Fruit fly (Drosophila melanogaster) whole organism, embryonic: ENCODE data around the gene fry.

Experiments used
- Adf1 ChIP-seq: fragments of 200-800 bp; sonication (Bioruptor generic); IDR thresholded peaks from 2 replicates; pipeline ENCODE4 v1.3.6; 2022; ENCODE audit warnings: missing biosample characterization, missing genetic modification characterization
- Atf-2 ChIP-seq: fragments of 200-800 bp; sonication (Bioruptor generic); optimal IDR thresholded peaks from 2 replicates; lab custom pipeline; 2016; ENCODE audit warnings: missing biosample characterization, missing genetic modification characterization
- BtbVII ChIP-seq: fragments of 200-800 bp; sonication (Bioruptor generic); optimal IDR thresholded peaks from 3 replicates; lab custom pipeline; 2017; ENCODE audit warnings: missing biosample characterization, mild to moderate bottlenecking, missing genetic modification characterization
- C15 ChIP-seq: fragments of 200-800 bp; sonication (Bioruptor generic); IDR thresholded peaks from 3 replicates; pipeline ENCODE4 v1.3.6; 2022; ENCODE audit warnings: missing biosample characterization, missing genetic modification characterization
- CG10274 ChIP-seq: fragments of 200-800 bp; sonication (Bioruptor generic); optimal IDR thresholded peaks from 3 replicates; lab custom pipeline; 2017; ENCODE audit warnings: missing biosample characterization, mild to moderate bottlenecking, missing genetic modification characterization
- CG10565 ChIP-seq: fragments of 200-800 bp; sonication (Bioruptor generic); optimal IDR thresholded peaks from 3 replicates; lab custom pipeline; 2016; ENCODE audit warnings: missing biosample characterization, mild to moderate bottlenecking, missing genetic modification characterization
- CG10979 ChIP-seq: fragments of 200-800 bp; sonication (Bioruptor generic); optimal IDR thresholded peaks from 2 replicates; lab custom pipeline; 2018; ENCODE audit warnings: missing biosample characterization, mild to moderate bottlenecking, missing genetic modification characterization, moderate library complexity
- CG11247 ChIP-seq: fragments of 200-800 bp; sonication (Bioruptor generic); IDR thresholded peaks from 2 replicates; pipeline ENCODE4 v1.3.6; 2022; ENCODE audit warnings: missing biosample characterization, missing genetic modification characterization
- CG11398 ChIP-seq: fragments of 200-800 bp; sonication (Bioruptor generic); optimal IDR thresholded peaks from 2 replicates; lab custom pipeline; 2016; ENCODE audit warnings: missing biosample characterization, missing genetic modification characterization
- CG12659 ChIP-seq: fragments of 200-800 bp; sonication (Bioruptor generic); optimal IDR thresholded peaks from 3 replicates; lab custom pipeline; 2017; ENCODE audit warnings: mild to moderate bottlenecking, missing biosample characterization, missing genetic modification reagents, missing genetic modification characterization
- CG12744 ChIP-seq: fragments of 200-800 bp; sonication (Bioruptor generic); optimal IDR thresholded peaks from 2 replicates; lab custom pipeline; 2016; ENCODE audit warnings: missing biosample characterization, missing genetic modification characterization
- CG17912 ChIP-seq: fragments of 200-800 bp; sonication (Bioruptor generic); optimal IDR thresholded peaks from 2 replicates; lab custom pipeline; 2018; ENCODE audit warnings: missing biosample characterization, mild to moderate bottlenecking, missing genetic modification characterization
- CG30020 ChIP-seq: fragments of 200-800 bp; optimal IDR thresholded peaks from 2 replicates; lab custom pipeline; 2019; ENCODE audit warnings: missing biosample characterization, mild to moderate bottlenecking, missing genetic modification characterization, moderate library complexity
- CG31365 ChIP-seq: fragments of 200-800 bp; sonication (Bioruptor generic); optimal IDR thresholded peaks from 2 replicates; lab custom pipeline; 2018; ENCODE audit warnings: missing biosample characterization, mild to moderate bottlenecking, missing genetic modification characterization
- CG32532 ChIP-seq: fragments of 200-800 bp; sonication (Bioruptor generic); IDR thresholded peaks from 2 replicates; pipeline ENCODE4 v1.3.6; 2022; ENCODE audit warnings: missing biosample characterization, missing genetic modification characterization
- CG5180 ChIP-seq: fragments of 200-800 bp; sonication (Bioruptor generic); optimal IDR thresholded peaks from 3 replicates; lab custom pipeline; 2017; ENCODE audit warnings: missing biosample characterization, missing genetic modification characterization, mild to moderate bottlenecking, moderate library complexity, missing genetic modification reagents
- CG5953 ChIP-seq: fragments of 200-800 bp; sonication (Bioruptor generic); IDR thresholded peaks from 2 replicates; pipeline ENCODE4 v1.3.6; 2022; ENCODE audit warnings: missing biosample characterization, missing genetic modification characterization
- CG6654 ChIP-seq: fragments of 200-800 bp; sonication (Bioruptor generic); optimal IDR thresholded peaks from 2 replicates; lab custom pipeline; 2017; ENCODE audit warnings: missing biosample characterization, mild to moderate bottlenecking, missing genetic modification characterization
- CG8924 ChIP-seq: fragments of 200-800 bp; optimal IDR thresholded peaks from 3 replicates; lab custom pipeline; 2019; ENCODE audit warnings: missing biosample characterization, mild to moderate bottlenecking, missing genetic modification characterization, moderate library complexity
- CG9215 ChIP-seq: fragments of 200-800 bp; sonication (Bioruptor generic); IDR thresholded peaks from 2 replicates; pipeline ENCODE4 v1.3.6; 2022; ENCODE audit warnings: missing biosample characterization, missing genetic modification characterization
- CoRest ChIP-seq: fragments of 200-800 bp; sonication (Bioruptor generic); optimal IDR thresholded peaks from 3 replicates; lab custom pipeline; 2018; ENCODE audit warnings: missing biosample characterization, mild to moderate bottlenecking, missing genetic modification characterization, moderate library complexity
- D19A ChIP-seq: fragments of 200-800 bp; optimal IDR thresholded peaks from 3 replicates; lab custom pipeline; 2019; ENCODE audit warnings: missing biosample characterization, mild to moderate bottlenecking, missing genetic modification characterization, moderate library complexity
- D19B ChIP-seq: fragments of 200-800 bp; sonication (Bioruptor generic); optimal IDR thresholded peaks from 2 replicates; lab custom pipeline; 2017; ENCODE audit warnings: missing biosample characterization, mild to moderate bottlenecking, missing genetic modification characterization
- Dad ChIP-seq: fragments of 200-800 bp; sonication (Bioruptor generic); optimal IDR thresholded peaks from 3 replicates; lab custom pipeline; 2016; ENCODE audit warnings: missing biosample characterization, missing genetic modification characterization
- Drgx ChIP-seq: fragments of 200-800 bp; sonication (Bioruptor generic); IDR thresholded peaks from 2 replicates; pipeline ENCODE4 v1.3.6; 2022; ENCODE audit warnings: missing biosample characterization, missing genetic modification characterization
- Ets65A ChIP-seq: fragments of 200-800 bp; sonication (Bioruptor generic); peaks from one replicate; lab custom pipeline; 2016; ENCODE audit warnings: missing biosample characterization, missing genetic modification characterization
- HLH3B ChIP-seq: fragments of 200-800 bp; sonication (Bioruptor generic); IDR thresholded peaks from 2 replicates; pipeline ENCODE4 v1.3.6; 2022; ENCODE audit warnings: missing biosample characterization, missing genetic modification characterization
- MBD-R2 ChIP-seq: fragments of 200-800 bp; sonication (Bioruptor generic); IDR thresholded peaks from 2 replicates; pipeline ENCODE4 v1.3.6; 2022; ENCODE audit warnings: missing biosample characterization, missing genetic modification characterization
- MESR4 ChIP-seq: fragments of 200-800 bp; sonication (Bioruptor generic); optimal IDR thresholded peaks from 2 replicates; lab custom pipeline; 2018; ENCODE audit warnings: missing biosample characterization, mild to moderate bottlenecking, missing genetic modification characterization, moderate library complexity
- Oli ChIP-seq: fragments of 200-800 bp; sonication (Bioruptor generic); optimal IDR thresholded peaks from 2 replicates; lab custom pipeline; 2018; ENCODE audit warnings: missing biosample characterization, mild to moderate bottlenecking, missing genetic modification characterization, moderate library complexity
- Rx ChIP-seq: fragments of 200-800 bp; sonication (Bioruptor generic); IDR thresholded peaks from 2 replicates; pipeline ENCODE4 v1.3.6; 2022; ENCODE audit warnings: missing biosample characterization, missing genetic modification characterization
- Side ChIP-seq: fragments of 200-800 bp; sonication (Bioruptor generic); optimal IDR thresholded peaks from 2 replicates; lab custom pipeline; 2016; ENCODE audit warnings: missing biosample characterization, missing genetic modification characterization
- Ssrp ChIP-seq: fragments of 200-800 bp; sonication (Bioruptor generic); optimal IDR thresholded peaks from 2 replicates; lab custom pipeline; 2018; ENCODE audit warnings: missing biosample characterization, mild to moderate bottlenecking, missing genetic modification characterization, moderate library complexity
- al ChIP-seq: fragments of 200-800 bp; sonication (Bioruptor generic); IDR thresholded peaks from 2 replicates; pipeline ENCODE4 v1.3.6; 2022; ENCODE audit warnings: missing biosample characterization, missing genetic modification characterization
- bcd ChIP-seq: fragments of 200-800 bp; sonication (Bioruptor generic); optimal IDR thresholded peaks from 2 replicates; lab custom pipeline; 2017; ENCODE audit warnings: missing biosample characterization, mild to moderate bottlenecking, missing genetic modification characterization
- br ChIP-seq: fragments of >200 bp; optimal IDR thresholded peaks from 2 replicates; lab custom pipeline; 2017
- chinmo ChIP-seq: fragments of 200-800 bp; sonication (Bioruptor generic); IDR thresholded peaks from 4 replicates; pipeline ENCODE4 v1.3.6; 2022; ENCODE audit warnings: missing biosample characterization, missing genetic modification characterization; ENCODE audit not compliant: partially characterized antibody
- crp ChIP-seq, 2 experiments: fragments of 200-800 bp; sonication (Bioruptor generic); optimal IDR thresholded peaks; 2 replicates in 1 of 2; 3 replicates in 1 of 2; lab custom pipeline; 2017; ENCODE audit warnings: missing biosample characterization in 2 of 2, missing genetic modification characterization in 2 of 2, mild to moderate bottlenecking in 1 of 2, moderate library complexity in 1 of 2
- dm ChIP-seq: fragments of 200-800 bp; sonication (Bioruptor generic); optimal IDR thresholded peaks from 3 replicates; lab custom pipeline; 2016; ENCODE audit warnings: missing biosample characterization, missing genetic modification characterization
- ind ChIP-seq: fragments of 200-800 bp; sonication (Bioruptor generic); optimal IDR thresholded peaks from 3 replicates; lab custom pipeline; 2016; ENCODE audit warnings: missing biosample characterization, missing genetic modification characterization
- jumu ChIP-seq: fragments of 200-800 bp; sonication (Bioruptor generic); optimal IDR thresholded peaks from 3 replicates; lab custom pipeline; 2016; ENCODE audit warnings: missing biosample characterization, missing genetic modification characterization
- pho ChIP-seq: fragments of 200-800 bp; sonication (Bioruptor generic); optimal IDR thresholded peaks from 2 replicates; lab custom pipeline; 2016; ENCODE audit warnings: missing biosample characterization, missing genetic modification characterization
- pros ChIP-seq: fragments of 200-800 bp; sonication (Bioruptor generic); optimal IDR thresholded peaks from 3 replicates; lab custom pipeline; 2019; ENCODE audit warnings: missing biosample characterization, mild to moderate bottlenecking, missing genetic modification characterization, moderate library complexity
- psq ChIP-seq: fragments of 200-800 bp; sonication (Bioruptor generic); optimal IDR thresholded peaks from 2 replicates; lab custom pipeline; 2017; ENCODE audit warnings: missing biosample characterization, missing genetic modification characterization
- pum ChIP-seq: fragments of 200-800 bp; sonication (Bioruptor generic); optimal IDR thresholded peaks from 2 replicates; lab custom pipeline; 2016; ENCODE audit warnings: missing biosample characterization, missing genetic modification characterization
- row ChIP-seq: fragments of 200-800 bp; sonication (Bioruptor generic); IDR thresholded peaks from 3 replicates; pipeline ENCODE4 v1.3.6; 2022; ENCODE audit warnings: missing biosample characterization, missing genetic modification characterization
- scrt ChIP-seq: fragments of 200-800 bp; sonication (Bioruptor generic); optimal IDR thresholded peaks from 2 replicates; lab custom pipeline; 2018; ENCODE audit warnings: missing biosample characterization, mild to moderate bottlenecking, missing genetic modification characterization, moderate library complexity
- sob ChIP-seq: fragments of 200-800 bp; sonication (Bioruptor generic); IDR thresholded peaks from 2 replicates; pipeline ENCODE4 v1.3.6; 2022; ENCODE audit warnings: missing biosample characterization, missing genetic modification characterization
- tio ChIP-seq: fragments of 200-800 bp; sonication (Bioruptor generic); optimal IDR thresholded peaks from 2 replicates; lab custom pipeline; 2017; ENCODE audit warnings: missing biosample characterization, missing genetic modification characterization, inconsistent platforms
- tup ChIP-seq: fragments of 200-800 bp; sonication (Bioruptor generic); optimal IDR thresholded peaks from 2 replicates; lab custom pipeline; 2016; ENCODE audit warnings: missing biosample characterization, mild to moderate bottlenecking, missing genetic modification characterization, moderate library complexity
- vvl ChIP-seq: fragments of 200-800 bp; sonication (Bioruptor generic); IDR thresholded peaks from 2 replicates; pipeline ENCODE4 v1.3.6; 2022; ENCODE audit warnings: missing biosample characterization, missing genetic modification characterization

fry gene

dm6 chr3L:9613960-9614588, 64.8 kb downstream of the fry start (continued):
- TF ChIP-seq jumu (GFP tag; lab: Kevin White, UChicago), result peak; percentile 66
- peak; percentile 91 for TF ChIP-seq Ets65A
- TF ChIP-seq CG11247 (GFP tag; lab: Robert Waterston, UW), result no peak
- no peak for TF ChIP-seq crp (GFP tag; optimal IDR thresholded peaks at IDR 0.05; lab: Kevin White, UChicago)
- no peak for TF ChIP-seq br
- peak; percentile 69 for TF ChIP-seq CG32532 (GFP tag; lab: Robert Waterston, UW)
- no peak for TF ChIP-seq chinmo (GFP tag; lab: Robert Waterston, UW)
- peak; percentile 40 for TF ChIP-seq CoRest
- TF ChIP-seq row (GFP tag; lab: Robert Waterston, UW), result peak; percentile 29; the same call in 1 of the 3 replicates
- peak; percentile 98 for TF ChIP-seq CG31365 (tag; lab: Kevin White, UChicago)
- TF ChIP-seq pho (GFP tag; lab: Kevin White, UChicago), result no peak
- no peak for TF ChIP-seq CG8924
- TF ChIP-seq Side (GFP tag; lab: Kevin White, UChicago), result peak; percentile 3
- no peak for TF ChIP-seq D19A (tag; lab: Kevin White, UChicago)
- peak; percentile 31; the same call in 1 of the 2 replicates for TF ChIP-seq HLH3B (GFP tag; lab: Robert Waterston, UW)
- TF ChIP-seq MBD-R2, result peak; percentile 46; the same call in 1 of the 2 replicates
- TF ChIP-seq dm, result no peak
- peak; percentile 50; the same call in 1 of the 2 replicates for TF ChIP-seq vvl
- no peak for TF ChIP-seq Rx
- no peak for TF ChIP-seq CG12744 (GFP tag; lab: Kevin White, UChicago)
- peak; percentile 25 for TF ChIP-seq CG10979
- no peak for TF ChIP-seq D19B (GFP tag; lab: Kevin White, UChicago)
- TF ChIP-seq CG10565 (GFP tag; lab: Kevin White, UChicago), result no peak
- TF ChIP-seq sob, result peak; percentile 79
- TF ChIP-seq Ssrp, result no peak
- no peak for TF ChIP-seq CG5180 (GFP tag; lab: Kevin White, UChicago)
- peak; percentile 59 for TF ChIP-seq ind (GFP tag; lab: Kevin White, UChicago)
- no peak for TF ChIP-seq pros
- no peak for TF ChIP-seq CG6654 (GFP tag; lab: Kevin White, UChicago)
- peak; percentile 30 for TF ChIP-seq Dad
- no peak for TF ChIP-seq tup (GFP tag; lab: Kevin White, UChicago)
- no peak for TF ChIP-seq psq (GFP tag; lab: Kevin White, UChicago)
- TF ChIP-seq CG12659 (GFP tag; lab: Kevin White, UChicago), result no peak
- TF ChIP-seq scrt, result no peak
- TF ChIP-seq C15, result no peak
- TF ChIP-seq MESR4 (GFP tag; lab: Kevin White, UChicago), result no peak
- TF ChIP-seq al (GFP tag; lab: Robert Waterston, UW), result peak; percentile 47
- no peak for TF ChIP-seq Oli (tag; lab: Kevin White, UChicago)
- TF ChIP-seq CG5953 (GFP tag; lab: Robert Waterston, UW), result no peak
- TF ChIP-seq pum (GFP tag; lab: Kevin White, UChicago), result peak; percentile 43
- no peak for TF ChIP-seq Adf1
- no peak for TF ChIP-seq CG30020
- TF ChIP-seq BtbVII, result no peak
- TF ChIP-seq CG9215 (GFP tag; lab: Robert Waterston, UW), result no peak; the same call in 1 of the 2 replicates
- no peak for TF ChIP-seq tio (GFP tag; lab: Kevin White, UChicago)
- no peak for TF ChIP-seq CG17912
- TF ChIP-seq CG10274 (GFP tag; lab: Kevin White, UChicago), result no peak
- no peak for TF ChIP-seq Atf-2 (GFP tag; lab: Kevin White, UChicago)
- peak; percentile 52 for TF ChIP-seq bcd (GFP tag; lab: Kevin White, UChicago)
- TF ChIP-seq Drgx (GFP tag; lab: Robert Waterston, UW), result no peak
- TF ChIP-seq CG11398 (GFP tag; lab: Kevin White, UChicago), result no peak
